Worm (Caenorhabditis elegans) whole organism, early embryonic: ENCODE measurements around the gene K06H6.4.

Experiments used
- B0310.2 ChIP-seq: sonication (generic microtip); optimal IDR thresholded peaks from 2 replicates; lab custom pipeline; 2016; ENCODE audit warnings: mild to moderate bottlenecking, missing genetic modification characterization, missing compliant biosample characterization
- F13C5.2 ChIP-seq: sonication (generic microtip); optimal IDR thresholded peaks from 2 replicates; lab custom pipeline; 2017; ENCODE audit warnings: mild to moderate bottlenecking, missing genetic modification characterization, inconsistent platforms, missing compliant biosample characterization
- ama-1 ChIP-seq: fragments of 150-350 bp; optimal IDR thresholded peaks from 2 replicates; lab custom pipeline; 2014
- flt-1 ChIP-seq: fragments of 200-800 bp; sonication (Bioruptor generic); IDR thresholded peaks from 2 replicates; pipeline ENCODE4 v1.3.6; 2022; ENCODE audit warnings: missing genetic modification characterization, missing compliant biosample characterization
- hmg-4 ChIP-seq: fragments of 200-800 bp; sonication (Bioruptor generic); optimal IDR thresholded peaks from 2 replicates; lab custom pipeline; 2018; ENCODE audit warnings: mild to moderate bottlenecking, missing genetic modification characterization, missing compliant biosample characterization
- hnd-1 ChIP-seq: sonication (generic microtip); optimal IDR thresholded peaks from 2 replicates; lab custom pipeline; 2016; ENCODE audit warnings: missing genetic modification characterization, missing compliant biosample characterization
- pes-1 ChIP-seq: fragments of 200-800 bp; sonication (Bioruptor generic); IDR thresholded peaks from 2 replicates; pipeline ENCODE4 v1.3.6; 2022; ENCODE audit warnings: missing genetic modification reagents, missing genetic modification characterization, missing compliant biosample characterization
- tbx-11 ChIP-seq: fragments of 200-800 bp; sonication (Bioruptor generic); IDR thresholded peaks from 2 replicates; pipeline ENCODE4 v1.3.6; 2022; ENCODE audit warnings: missing genetic modification characterization, missing compliant biosample characterization
- tra-4 ChIP-seq: sonication (generic microtip); optimal IDR thresholded peaks from 2 replicates; lab custom pipeline; 2017; ENCODE audit warnings: missing genetic modification characterization, missing compliant biosample characterization

ce11 chrV:568105-568504 lies 11.0 kb upstream of the K06H6.4 start, which contains the start of gene sri-72:
- no peak for TF ChIP-seq flt-1 (GFP tag; lab: Robert Waterston, UW)
- no peak for TF ChIP-seq hmg-4
- TF ChIP-seq B0310.2 (tag; lab: Kevin White, UChicago), result no peak
- TF ChIP-seq F13C5.2, result no peak
- TF ChIP-seq ama-1 (lab: Kevin White, UChicago), result no peak
- TF ChIP-seq pes-1 (GFP tag; lab: Robert Waterston, UW), result no peak
- no peak for TF ChIP-seq tra-4 (tag; lab: Kevin White, UChicago)
- no peak for TF ChIP-seq tbx-11 (GFP tag; lab: Robert Waterston, UW)
- TF ChIP-seq hnd-1, result no peak
